Worm (Caenorhabditis elegans): ENCODE results near the gene Y39B6A.42.

DNA sequence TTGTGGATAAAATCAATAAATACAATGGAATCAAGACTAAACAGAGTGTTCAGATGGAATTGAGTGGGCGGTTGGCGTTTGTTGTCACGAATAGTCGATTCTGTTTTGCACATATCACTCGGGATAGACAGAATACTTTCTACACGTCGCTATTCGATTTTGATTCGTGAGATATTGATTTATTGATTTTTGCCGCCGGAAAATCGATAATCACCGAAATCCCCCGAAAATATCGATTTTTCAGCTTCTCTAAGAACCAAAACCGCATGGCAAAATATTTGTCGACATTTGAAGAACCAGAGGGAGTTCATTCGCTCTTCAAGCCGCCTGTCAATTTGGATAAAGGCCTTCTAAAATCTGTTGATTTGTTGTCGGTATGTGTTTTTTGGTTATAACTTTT, 41.0 kb upstream of the Y39B6A.42 start:
- TF ChIP-seq madf-2 (tag; optimal IDR thresholded peaks at IDR 0.05) = no peak
- no peak for TF ChIP-seq mec-3 (tag; optimal IDR thresholded peaks at IDR 0.05; ENCODE audit: borderline replicate concordance)
- TF ChIP-seq unc-3 (GFP tag; conservative IDR thresholded peaks at IDR 0.05) = no peak
- TF ChIP-seq unc-3 (tag; optimal IDR thresholded peaks at IDR 0.05) = no peak
- no peak for TF ChIP-seq hlh-13 (GFP tag; optimal IDR thresholded peaks at IDR 0.05)
- TF ChIP-seq pqm-1 (tag; optimal IDR thresholded peaks at IDR 0.05) = no peak
